Worm (Caenorhabditis elegans): Measurements from ENCODE around the gene Y113G7A.13.

ce11 chrV:20124393-20124792, 23.6 kb upstream of the Y113G7A.13 start:
- TF ChIP-seq C08G9.2 (tag; optimal IDR thresholded peaks at IDR 0.05) (no peak), ama-1 (optimal IDR thresholded peaks at IDR 0.05) (no peak), ceh-6 (GFP tag; optimal IDR thresholded peaks at IDR 0.05) (no peak), pax-1 (tag; optimal IDR thresholded peaks at IDR 0.05) (no peak), pqm-1 (tag; optimal IDR thresholded peaks at IDR 0.05) (no peak), pag-3 (tag; optimal IDR thresholded peaks at IDR 0.05; ENCODE audit: borderline replicate concordance) (no peak), nfya-1 (tag; optimal IDR thresholded peaks at IDR 0.05) (no peak), unc-86 (tag; optimal IDR thresholded peaks at IDR 0.05) (no peak), hlh-30 (tag; optimal IDR thresholded peaks at IDR 0.05; ENCODE audit: insufficient read depth) (no peak), pha-2 (tag; optimal IDR thresholded peaks at IDR 0.05) (no peak), elt-2 (tag; optimal IDR thresholded peaks at IDR 0.05) (no peak), ahr-1 (tag; optimal IDR thresholded peaks at IDR 0.05) (no peak), lin-11 (tag; optimal IDR thresholded peaks at IDR 0.05) (no peak)
